Fruit fly (Drosophila melanogaster) whole organism, prepupa: ENCODE data around the gene dsf.
A peak's percentile ranks its signal among the peaks of the same experiment; 100 is the strongest.

Experiments
- Blimp-1 ChIP-seq: fragments of 200-800 bp; sonication (Bioruptor generic); optimal IDR thresholded peaks from 3 replicates; lab custom pipeline; 2017; ENCODE audit warnings: missing biosample characterization, missing genetic modification characterization, mild to moderate bottlenecking, moderate library complexity, missing genetic modification reagents
- CG10631 ChIP-seq: fragments of 200-800 bp; sonication (Bioruptor generic); optimal IDR thresholded peaks from 2 replicates; lab custom pipeline; 2016; ENCODE audit warnings: missing biosample characterization, missing genetic modification characterization
- CG10669 ChIP-seq: fragments of 200-800 bp; sonication (Bioruptor generic); optimal IDR thresholded peaks from 3 replicates; lab custom pipeline; 2018; ENCODE audit warnings: missing biosample characterization, mild to moderate bottlenecking, missing genetic modification characterization, moderate library complexity
- CG11294 ChIP-seq: fragments of 200-800 bp; sonication (Bioruptor generic); IDR thresholded peaks from 2 replicates; pipeline ENCODE4 v1.3.6; 2022; ENCODE audit warnings: missing biosample characterization, missing genetic modification characterization
- CG11902 ChIP-seq: fragments of 200-800 bp; sonication (Bioruptor generic); optimal IDR thresholded peaks from 3 replicates; lab custom pipeline; 2016; ENCODE audit warnings: missing biosample characterization, missing genetic modification characterization
- CG3032 ChIP-seq: fragments of 200-800 bp; optimal IDR thresholded peaks from 2 replicates; lab custom pipeline; 2019; ENCODE audit warnings: missing biosample characterization, mild to moderate bottlenecking, missing genetic modification characterization, moderate library complexity
- CG31627 ChIP-seq: fragments of 200-800 bp; sonication (Bioruptor generic); optimal IDR thresholded peaks from 3 replicates; lab custom pipeline; 2016; ENCODE audit warnings: missing biosample characterization, missing genetic modification characterization
- CG32006 ChIP-seq: fragments of 200-800 bp; sonication (Bioruptor generic); optimal IDR thresholded peaks from 3 replicates; lab custom pipeline; 2017; ENCODE audit warnings: missing biosample characterization, mild to moderate bottlenecking, missing genetic modification characterization
- CG34406 ChIP-seq: fragments of 200-800 bp; sonication (Bioruptor generic); optimal IDR thresholded peaks from 3 replicates; lab custom pipeline; 2016; ENCODE audit warnings: missing biosample characterization, missing genetic modification characterization
- CG3919 ChIP-seq: fragments of 200-800 bp; sonication (Bioruptor generic); optimal IDR thresholded peaks from 3 replicates; lab custom pipeline; 2016; ENCODE audit warnings: missing biosample characterization, missing genetic modification characterization
- CG4318 ChIP-seq: fragments of 200-800 bp; sonication (Bioruptor generic); optimal IDR thresholded peaks from 3 replicates; lab custom pipeline; 2017; ENCODE audit warnings: missing biosample characterization, mild to moderate bottlenecking, missing genetic modification characterization
- CG6163 ChIP-seq: fragments of 200-800 bp; sonication (Bioruptor generic); IDR thresholded peaks from 3 replicates; pipeline ENCODE4 v1.3.6; 2022; ENCODE audit warnings: missing biosample characterization, missing genetic modification characterization
- CG6276 ChIP-seq: fragments of 200-800 bp; sonication (Bioruptor generic); optimal IDR thresholded peaks from 2 replicates; lab custom pipeline; 2017; ENCODE audit warnings: missing biosample characterization, mild to moderate bottlenecking, missing genetic modification characterization
- CG6792 ChIP-seq: fragments of 200-800 bp; sonication (Bioruptor generic); optimal IDR thresholded peaks from 3 replicates; lab custom pipeline; 2016; ENCODE audit warnings: missing biosample characterization, missing genetic modification characterization
- CG6854 ChIP-seq: fragments of 200-800 bp; sonication (Bioruptor generic); optimal IDR thresholded peaks from 2 replicates; lab custom pipeline; 2017; ENCODE audit warnings: missing biosample characterization, mild to moderate bottlenecking, missing genetic modification characterization
- CG7368 ChIP-seq: fragments of 200-800 bp; sonication (Bioruptor generic); optimal IDR thresholded peaks from 3 replicates; lab custom pipeline; 2016; ENCODE audit warnings: missing biosample characterization, missing genetic modification characterization
- CG8119 ChIP-seq: fragments of 200-800 bp; sonication (Bioruptor generic); IDR thresholded peaks from 3 replicates; pipeline ENCODE4 v1.3.6; 2022; ENCODE audit warnings: missing biosample characterization, missing genetic modification characterization
- CG8632 ChIP-seq: fragments of 200-800 bp; sonication (Bioruptor generic); optimal IDR thresholded peaks from 3 replicates; lab custom pipeline; 2016; ENCODE audit warnings: missing biosample characterization, missing genetic modification characterization
- CG9139 ChIP-seq: fragments of 200-800 bp; sonication (Bioruptor generic); optimal IDR thresholded peaks from 3 replicates; lab custom pipeline; 2017; ENCODE audit warnings: missing biosample characterization, mild to moderate bottlenecking, missing genetic modification characterization
- Eip75B ChIP-seq: fragments of 200-800 bp; sonication (Bioruptor generic); optimal IDR thresholded peaks from 3 replicates; lab custom pipeline; 2016; ENCODE audit warnings: missing biosample characterization, missing genetic modification characterization
- Eip78C ChIP-seq: fragments of 200-800 bp; sonication (Bioruptor generic); peaks from one replicate; lab custom pipeline; 2016; ENCODE audit warnings: missing biosample characterization, missing genetic modification characterization
- Ets96B ChIP-seq: fragments of 200-800 bp; optimal IDR thresholded peaks from 2 replicates; lab custom pipeline; 2019; ENCODE audit warnings: missing biosample characterization, mild to moderate bottlenecking, missing genetic modification characterization, moderate library complexity
- Gug ChIP-seq: fragments of 200-800 bp; sonication (Bioruptor generic); IDR thresholded peaks from 2 replicates; pipeline ENCODE4 v1.3.6; 2022; ENCODE audit warnings: missing biosample characterization, missing genetic modification characterization
- Hr38 ChIP-seq: sonication (Bioruptor generic); optimal IDR thresholded peaks from 2 replicates; lab custom pipeline; 2016; ENCODE audit warnings: missing biosample characterization, missing genetic modification characterization
- Hr4 ChIP-seq: fragments of 200-800 bp; sonication (Bioruptor generic); optimal IDR thresholded peaks from 3 replicates; lab custom pipeline; 2016; ENCODE audit warnings: missing biosample characterization, missing genetic modification characterization
- Lpt ChIP-seq: fragments of 200-800 bp; sonication (Bioruptor generic); optimal IDR thresholded peaks from 3 replicates; lab custom pipeline; 2016; ENCODE audit warnings: missing biosample characterization, missing genetic modification characterization
- Met ChIP-seq: fragments of 200-800 bp; sonication (Bioruptor generic); optimal IDR thresholded peaks from 3 replicates; lab custom pipeline; 2016; ENCODE audit warnings: missing biosample characterization, missing genetic modification characterization
- OdsH ChIP-seq: fragments of 200-800 bp; sonication (Bioruptor generic); optimal IDR thresholded peaks from 3 replicates; lab custom pipeline; 2016; ENCODE audit warnings: missing biosample characterization, missing genetic modification characterization
- Sox14 ChIP-seq: fragments of 200-800 bp; sonication (Bioruptor generic); optimal IDR thresholded peaks from 3 replicates; lab custom pipeline; 2016; ENCODE audit warnings: missing biosample characterization, missing genetic modification characterization
- achi ChIP-seq: fragments of 200-800 bp; sonication (Bioruptor generic); optimal IDR thresholded peaks from 3 replicates; lab custom pipeline; 2016; ENCODE audit warnings: missing biosample characterization, missing genetic modification characterization
- acj6 ChIP-seq: fragments of 200-800 bp; sonication (Bioruptor generic); optimal IDR thresholded peaks from 3 replicates; lab custom pipeline; 2016; ENCODE audit warnings: missing biosample characterization, missing genetic modification characterization
- dsx ChIP-seq: fragments of 200-800 bp; optimal IDR thresholded peaks from 3 replicates; lab custom pipeline; 2019; ENCODE audit warnings: missing biosample characterization, mild to moderate bottlenecking, missing genetic modification characterization, moderate library complexity; ENCODE audit not compliant: poor library complexity, severe bottlenecking
- esn ChIP-seq: fragments of 200-800 bp; sonication (Bioruptor generic); optimal IDR thresholded peaks from 2 replicates; lab custom pipeline; 2016; ENCODE audit warnings: missing biosample characterization, mild to moderate bottlenecking, missing genetic modification characterization, moderate library complexity
- fd85E ChIP-seq: fragments of 200-800 bp; sonication (Bioruptor generic); optimal IDR thresholded peaks from 3 replicates; lab custom pipeline; 2016; ENCODE audit warnings: missing biosample characterization, missing genetic modification characterization
- fkh ChIP-seq: fragments of 200-800 bp; sonication (Bioruptor generic); optimal IDR thresholded peaks from 3 replicates; lab custom pipeline; 2017; ENCODE audit warnings: missing biosample characterization, mild to moderate bottlenecking, missing genetic modification characterization, moderate library complexity
- net ChIP-seq: fragments of 200-800 bp; sonication (Bioruptor generic); optimal IDR thresholded peaks from 3 replicates; lab custom pipeline; 2016; ENCODE audit warnings: missing biosample characterization, missing genetic modification characterization
- pdm3 ChIP-seq: fragments of 200-800 bp; sonication (Bioruptor generic); optimal IDR thresholded peaks from 3 replicates; lab custom pipeline; 2016; ENCODE audit warnings: missing biosample characterization, missing genetic modification characterization
- salr ChIP-seq, 2 experiments: fragments of 200-800 bp; sonication (Bioruptor generic); optimal IDR thresholded peaks; 3 replicates each; lab custom pipeline; 2016 to 2018; ENCODE audit warnings: missing biosample characterization in 2 of 2, missing genetic modification characterization in 2 of 2, mild to moderate bottlenecking in 1 of 2
- spab ChIP-seq: fragments of 200-800 bp; sonication (Bioruptor generic); optimal IDR thresholded peaks from 2 replicates; lab custom pipeline; 2017; ENCODE audit warnings: missing biosample characterization, mild to moderate bottlenecking, missing genetic modification characterization, missing genetic modification reagents
- svp ChIP-seq: fragments of 200-800 bp; sonication (Bioruptor generic); peaks from one replicate; lab custom pipeline; 2016; ENCODE audit warnings: missing biosample characterization, missing genetic modification characterization

dsf gene

dm6 chr2L:5879363-5879934 is 46.3 kb upstream of the dsf start, which contains the start of gene rau (continued):
- TF ChIP-seq OdsH (GFP tag; lab: Kevin White, UChicago) (peak; percentile 82), CG6792 (peak; percentile 64), CG6854 (peak; percentile 65), fd85E (GFP tag; lab: Kevin White, UChicago) (no peak), Lpt (GFP tag; lab: Kevin White, UChicago) (peak; percentile 77), CG4318 (peak; percentile 68), salr (GFP tag; optimal IDR thresholded peaks at IDR 0.05; lab: Kevin White, UChicago) (peak in 1 of 2 experiments; percentile 72), Eip75B (peak; percentile 69), spab (GFP tag; lab: Kevin White, UChicago) (peak; percentile 69), CG7368 (peak; percentile 59), Ets96B (tag; lab: Kevin White, UChicago) (peak; percentile 62), Gug (peak; percentile 79), CG3032 (tag; lab: Kevin White, UChicago) (peak; percentile 79), Hr4 (GFP tag; lab: Kevin White, UChicago) (peak; percentile 66), Hr38 (GFP tag; lab: Kevin White, UChicago) (no peak), CG34406 (peak; percentile 62), CG11294 (GFP tag; lab: Robert Waterston, UW) (peak; percentile 53; the same call in 1 of the 2 replicates), CG9139 (peak; percentile 39)

DNA sequence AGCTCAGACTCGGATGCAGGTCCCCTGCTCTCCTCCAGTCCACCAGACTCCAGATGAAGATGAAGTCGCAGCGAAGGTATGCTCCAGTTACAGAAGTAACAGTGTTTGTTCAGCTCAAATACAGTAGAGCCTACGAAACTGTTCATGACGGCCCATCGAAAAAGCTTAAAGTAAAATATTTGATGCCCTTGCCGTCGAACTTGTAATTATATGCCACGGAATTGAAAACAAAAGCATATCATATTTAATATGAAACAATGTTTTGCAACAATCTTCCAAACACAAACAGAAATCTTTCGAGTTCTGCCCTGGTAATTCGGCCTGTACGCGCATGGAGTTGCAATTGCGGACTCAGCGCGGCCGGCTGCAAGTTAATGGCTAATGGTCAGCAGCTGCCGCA is 44.6 kb upstream of the dsf start:
- TF ChIP-seq CG11902 (GFP tag; lab: Kevin White, UChicago) (no peak), CG6276 (peak; percentile 25), CG3919 (GFP tag; lab: Kevin White, UChicago) (peak; percentile 37), fd85E (GFP tag; lab: Kevin White, UChicago) (no peak), achi (GFP tag; lab: Kevin White, UChicago) (peak; percentile 39), Blimp-1 (no peak), Hr4 (GFP tag; lab: Kevin White, UChicago) (peak; percentile 58), Ets96B (tag; lab: Kevin White, UChicago) (peak; percentile 12), CG4318 (peak; percentile 19), pdm3 (GFP tag; lab: Kevin White, UChicago) (peak; percentile 21), Eip78C (GFP tag; lab: Kevin White, UChicago) (peak; percentile 74), CG32006 (GFP tag; lab: Kevin White, UChicago) (peak; percentile 67), CG10631 (peak; percentile 46), Lpt (GFP tag; lab: Kevin White, UChicago) (peak; percentile 27), acj6 (GFP tag; lab: Kevin White, UChicago) (no peak), CG34406 (no peak), esn (GFP tag; lab: Kevin White, UChicago) (no peak), Hr38 (GFP tag; lab: Kevin White, UChicago) (no peak), Met (GFP tag; lab: Kevin White, UChicago) (peak; percentile 18), dsx (peak; percentile 4), CG6163 (GFP tag; lab: Robert Waterston, UW) (peak; percentile 66; the same call in 2 of the 3 replicates), CG6854 (no peak), OdsH (GFP tag; lab: Kevin White, UChicago) (peak; percentile 37), Sox14 (GFP tag; lab: Kevin White, UChicago) (peak; percentile 7), CG31627 (peak; percentile 9), svp (GFP tag; lab: Kevin White, UChicago) (peak; percentile 20), fkh (GFP tag; lab: Kevin White, UChicago) (peak; percentile 38), CG8119 (GFP tag; lab: Robert Waterston, UW) (peak; percentile 65)
- TF ChIP-seq, all 60 proteins: peak for 20

DNA sequence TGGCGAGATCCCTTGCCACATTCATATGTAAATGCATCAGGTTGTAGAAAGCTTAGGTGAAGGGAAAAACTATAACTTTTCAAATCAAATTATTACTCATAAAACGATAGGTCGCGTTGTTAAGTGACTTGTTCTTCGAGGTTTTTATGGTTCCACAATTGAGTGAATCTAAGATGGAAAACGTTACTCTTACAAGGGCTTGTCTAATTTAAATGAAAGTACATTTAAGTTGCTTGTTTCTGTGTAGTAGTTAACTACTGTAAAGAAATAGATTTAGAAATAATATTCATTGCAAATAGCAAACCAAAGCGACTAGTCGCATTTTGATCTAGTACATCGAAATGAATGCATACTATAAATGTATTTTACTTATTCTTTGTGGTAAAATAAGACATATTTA is 42.3 kb upstream of the dsf start, which contains the start of gene CG44574:
TSS of gene CG44574 (plus strand) at position 301 of the 400 bp plus-strand sequence.
- TF ChIP-seq fkh (GFP tag; lab: Kevin White, UChicago) (no peak), CG10669 (no peak), net (no peak), CG8632 (no peak)
